Fruit fly (Drosophila melanogaster) whole organism, wandering third instar larva: ENCODE data around the gene CG46309.

Experiments used
- Abd-B ChIP-seq: fragments of >200 bp; optimal IDR thresholded peaks from 2 replicates; lab custom pipeline; 2017; ENCODE audit warnings: missing biosample characterization, missing genetic modification characterization
- CG32264 ChIP-seq: fragments of 200-800 bp; sonication (Bioruptor generic); optimal IDR thresholded peaks from 2 replicates; lab custom pipeline; 2016; ENCODE audit warnings: missing biosample characterization, missing genetic modification characterization
- CG9705 ChIP-seq: fragments of 200-800 bp; sonication (Bioruptor generic); optimal IDR thresholded peaks from 2 replicates; lab custom pipeline; 2018; ENCODE audit warnings: missing biosample characterization, mild to moderate bottlenecking, missing genetic modification characterization
- CrebA ChIP-seq: fragments of 200-800 bp; sonication (Bioruptor generic); optimal IDR thresholded peaks from 2 replicates; lab custom pipeline; 2016; ENCODE audit warnings: missing biosample characterization, mild to moderate bottlenecking, missing genetic modification characterization, borderline replicate concordance
- Dfd ChIP-seq: fragments of >200 bp; optimal IDR thresholded peaks from 2 replicates; lab custom pipeline; 2017; ENCODE audit warnings: missing biosample characterization, missing genetic modification characterization
- Dif ChIP-seq: fragments of 200-275, 200-300 bp; sonication (Bioruptor generic); optimal IDR thresholded peaks from 2 replicates; lab custom pipeline; 2018; ENCODE audit warnings: missing biosample characterization, missing genetic modification characterization; ENCODE audit not compliant: partially characterized antibody
- GATAd ChIP-seq: sonication (Bioruptor generic); optimal IDR thresholded peaks from 2 replicates; lab custom pipeline; 2016; ENCODE audit warnings: missing biosample characterization, missing genetic modification characterization
- HLH106 ChIP-seq: fragments of 200-800 bp; optimal IDR thresholded peaks from 3 replicates; lab custom pipeline; 2019; ENCODE audit warnings: missing biosample characterization, mild to moderate bottlenecking, missing genetic modification characterization, moderate library complexity
- Hnf4 ChIP-seq: fragments of 200-800 bp; sonication (Bioruptor generic); optimal IDR thresholded peaks from 2 replicates; lab custom pipeline; 2016; ENCODE audit warnings: missing biosample characterization, mild to moderate bottlenecking, missing genetic modification characterization
- Hr78 ChIP-seq: fragments of >200 bp; optimal IDR thresholded peaks from 2 replicates; lab custom pipeline; 2017; ENCODE audit warnings: missing biosample characterization, missing genetic modification characterization
- Hr83 ChIP-seq: fragments of 200-300 bp; sonication (Bioruptor generic); optimal IDR thresholded peaks from 2 replicates; lab custom pipeline; 2016; ENCODE audit warnings: missing biosample characterization, mild to moderate bottlenecking, missing genetic modification characterization, moderate library complexity; ENCODE audit not compliant: poor library complexity, severe bottlenecking
- Jra ChIP-seq: sonication (Bioruptor generic); optimal IDR thresholded peaks from 2 replicates; lab custom pipeline; 2016; ENCODE audit warnings: missing biosample characterization, missing genetic modification characterization
- Mio ChIP-seq: sonication (Bioruptor generic); optimal IDR thresholded peaks from 2 replicates; lab custom pipeline; 2016; ENCODE audit warnings: missing biosample characterization, missing genetic modification characterization
- Myc ChIP-seq: fragments of >200 bp; optimal IDR thresholded peaks from 2 replicates; lab custom pipeline; 2017
- N ChIP-seq: fragments of >200 bp; optimal IDR thresholded peaks from 2 replicates; lab custom pipeline; 2018; ENCODE audit warnings: missing biosample characterization, missing external identifiers, missing genetic modification characterization
- OdsH ChIP-seq: fragments of 200-800 bp; sonication (Bioruptor generic); optimal IDR thresholded peaks from 2 replicates; lab custom pipeline; 2016; ENCODE audit warnings: missing biosample characterization, mild to moderate bottlenecking, missing genetic modification characterization
- Rel ChIP-seq, 2 experiments: fragments of 200-800 bp; sonication (Bioruptor generic) in 1 of 2; optimal IDR thresholded peaks; 2 replicates in 1 of 2; 3 replicates in 1 of 2; lab custom pipeline; 2016 to 2019; ENCODE audit warnings: mild to moderate bottlenecking in 2 of 2, missing biosample characterization in 2 of 2, missing genetic modification characterization in 2 of 2, moderate library complexity in 1 of 2
- Sp1 ChIP-seq: fragments of 200-800 bp; sonication (Bioruptor generic); optimal IDR thresholded peaks from 3 replicates; lab custom pipeline; 2019; ENCODE audit warnings: missing biosample characterization, mild to moderate bottlenecking, missing genetic modification characterization, moderate library complexity
- Vsx2 ChIP-seq: fragments of 200-300, 225-300 bp; sonication (Bioruptor generic); optimal IDR thresholded peaks from 2 replicates; lab custom pipeline; 2018; ENCODE audit warnings: missing biosample characterization, missing genetic modification characterization; ENCODE audit not compliant: partially characterized antibody
- br ChIP-seq: fragments of 200-800 bp; sonication (Bioruptor generic); optimal IDR thresholded peaks from 2 replicates; lab custom pipeline; 2016; ENCODE audit warnings: missing biosample characterization, missing genetic modification characterization
- brk ChIP-seq: fragments of 200-800 bp; sonication (Bioruptor generic); optimal IDR thresholded peaks from 2 replicates; lab custom pipeline; 2016; ENCODE audit warnings: missing biosample characterization, mild to moderate bottlenecking, missing genetic modification characterization
- dl ChIP-seq, 2 experiments: fragments of 175-275, 200-275 bp in 1 of 2; fragments of 200-275 bp in 1 of 2; sonication (Bioruptor generic); optimal IDR thresholded peaks; lab custom pipeline; 2018; ENCODE audit warnings: mild to moderate bottlenecking in 2 of 2, missing biosample characterization in 2 of 2, missing genetic modification characterization in 2 of 2, moderate library complexity in 2 of 2; ENCODE audit not compliant: partially characterized antibody in 2 of 2, insufficient read depth in 1 of 2
- dmrt93B ChIP-seq: fragments of 200-800 bp; sonication (Bioruptor generic); optimal IDR thresholded peaks from 2 replicates; lab custom pipeline; 2018; ENCODE audit warnings: missing biosample characterization, mild to moderate bottlenecking, missing genetic modification characterization
- dsf ChIP-seq: sonication (Bioruptor generic); optimal IDR thresholded peaks from 2 replicates; lab custom pipeline; 2016; ENCODE audit warnings: missing biosample characterization, missing genetic modification characterization, borderline replicate concordance
- ey ChIP-seq: fragments of 200-800 bp; sonication (Bioruptor generic); optimal IDR thresholded peaks from 2 replicates; lab custom pipeline; 2016; ENCODE audit warnings: missing biosample characterization, missing genetic modification characterization
- foxo ChIP-seq, 2 experiments: fragments of 200-800 bp; sonication (Bioruptor generic); optimal IDR thresholded peaks; 2 replicates in 1 of 2; 3 replicates in 1 of 2; lab custom pipeline; 2016 to 2017; ENCODE audit warnings: missing biosample characterization in 2 of 2, missing genetic modification characterization in 2 of 2
- fru ChIP-seq: fragments of 200-800 bp; sonication (Bioruptor generic); optimal IDR thresholded peaks from 3 replicates; lab custom pipeline; 2016; ENCODE audit warnings: missing biosample characterization, mild to moderate bottlenecking, missing genetic modification characterization
- h ChIP-seq: fragments of 200-800 bp; sonication (Bioruptor generic); optimal IDR thresholded peaks from 3 replicates; lab custom pipeline; 2016; ENCODE audit warnings: missing biosample characterization, mild to moderate bottlenecking, missing genetic modification characterization
- jim ChIP-seq: fragments of 175-275, 200-325 bp; sonication (Bioruptor generic); optimal IDR thresholded peaks from 2 replicates; lab custom pipeline; 2016; ENCODE audit warnings: missing biosample characterization, mild to moderate bottlenecking, missing genetic modification characterization
- lola ChIP-seq: fragments of >200 bp; optimal IDR thresholded peaks from 2 replicates; lab custom pipeline; 2017; ENCODE audit warnings: missing biosample characterization, missing genetic modification characterization
- pan ChIP-seq: fragments of >200 bp; optimal IDR thresholded peaks from 2 replicates; lab custom pipeline; 2017
- psq ChIP-seq: fragments of 200-800 bp; sonication (Bioruptor generic); optimal IDR thresholded peaks from 3 replicates; lab custom pipeline; 2017; ENCODE audit warnings: missing biosample characterization, mild to moderate bottlenecking, missing genetic modification characterization, moderate library complexity
- rgr ChIP-seq: fragments of 200-800 bp; sonication (Bioruptor generic); optimal IDR thresholded peaks from 3 replicates; lab custom pipeline; 2016; ENCODE audit warnings: missing biosample characterization, mild to moderate bottlenecking, missing genetic modification characterization
- sage ChIP-seq: fragments of 200-800 bp; sonication (Bioruptor generic); optimal IDR thresholded peaks from 2 replicates; lab custom pipeline; 2016; ENCODE audit warnings: missing biosample characterization, mild to moderate bottlenecking, missing genetic modification characterization
- sv ChIP-seq: fragments of 200-800 bp; sonication (Bioruptor generic); optimal IDR thresholded peaks from 3 replicates; lab custom pipeline; 2016; ENCODE audit warnings: missing biosample characterization, missing genetic modification characterization
- tai ChIP-seq: sonication (Bioruptor generic); optimal IDR thresholded peaks from 2 replicates; lab custom pipeline; 2016; ENCODE audit warnings: missing biosample characterization, missing genetic modification characterization
- usp ChIP-seq: fragments of >200 bp; optimal IDR thresholded peaks from 2 replicates; lab custom pipeline; 2017; ENCODE audit warnings: missing biosample characterization, missing genetic modification characterization
- woc ChIP-seq: sonication (Bioruptor generic); optimal IDR thresholded peaks from 2 replicates; lab custom pipeline; 2016; ENCODE audit warnings: missing biosample characterization, mild to moderate bottlenecking, missing genetic modification characterization

The CG46309 gene

dm6 chr2L:16270667-16271485 is 19.3 kb upstream of the CG46309 start:
- TF ChIP-seq rgr, result peak; percentile 35
- peak; percentile 29 for TF ChIP-seq brk (GFP tag; lab: Kevin White, UChicago)
- TF ChIP-seq Mio (GFP tag; lab: Kevin White, UChicago), result no peak
- no peak for TF ChIP-seq sv (GFP tag; lab: Kevin White, UChicago)
- peak; percentile 76 for TF ChIP-seq Sp1 (GFP tag; lab: Kevin White, UChicago)
- TF ChIP-seq Rel (GFP tag; optimal IDR thresholded peaks at IDR 0.05; lab: Kevin White, UChicago), result no peak
- peak; percentile 19 for TF ChIP-seq Rel (tag; optimal IDR thresholded peaks at IDR 0.05; lab: Kevin White, UChicago)
- TF ChIP-seq dmrt93B (GFP tag; lab: Kevin White, UChicago), result peak; percentile 57
- TF ChIP-seq br (GFP tag; lab: Kevin White, UChicago), result peak; percentile 76
- peak; percentile 15 for TF ChIP-seq Hnf4 (GFP tag; lab: Kevin White, UChicago)
- peak; percentile 62 for TF ChIP-seq psq
- no peak for TF ChIP-seq dsf (GFP tag; lab: Kevin White, UChicago)
- no peak for TF ChIP-seq CG9705 (GFP tag; lab: Kevin White, UChicago)
- TF ChIP-seq OdsH, result peak; percentile 61
- peak; percentile 76 for TF ChIP-seq HLH106 (tag; lab: Kevin White, UChicago)
- TF ChIP-seq h (GFP tag; lab: Kevin White, UChicago), result peak; percentile 75
- TF ChIP-seq Hr83 (GFP tag; lab: Kevin White, UChicago), result peak; percentile 11
- TF ChIP-seq woc (GFP tag; lab: Kevin White, UChicago), result peak; percentile 50
- TF ChIP-seq foxo (GFP tag; optimal IDR thresholded peaks at IDR 0.05; lab: Kevin White, UChicago), result peak in 1 of 2 experiments; percentile 85
- TF ChIP-seq fru (GFP tag; lab: Kevin White, UChicago), result peak; percentile 82
- TF ChIP-seq lola, result no peak
- peak; percentile 37 for TF ChIP-seq ey (GFP tag; lab: Kevin White, UChicago)
- peak; percentile 12 for TF ChIP-seq Jra (GFP tag; lab: Kevin White, UChicago)

- TF ChIP-seq CG32264 (GFP tag; lab: Kevin White, UChicago) (peak; percentile 70), usp (GFP tag; lab: Kevin White, UChicago) (no peak), Myc (lab: Kevin White, UChicago) (peak; percentile 85), Sp1 (GFP tag; lab: Kevin White, UChicago) (peak; percentile 89), CG9705 (GFP tag; lab: Kevin White, UChicago) (peak; percentile 74), Jra (GFP tag; lab: Kevin White, UChicago) (no peak), lola (no peak), dmrt93B (GFP tag; lab: Kevin White, UChicago) (peak; percentile 59), Hr78 (no peak), foxo (GFP tag; optimal IDR thresholded peaks at IDR 0.05; lab: Kevin White, UChicago) (peak in 1 of 2 experiments; percentile 44), pan (lab: Kevin White, UChicago) (no peak), Mio (GFP tag; lab: Kevin White, UChicago) (no peak), psq (peak; percentile 63), woc (GFP tag; lab: Kevin White, UChicago) (peak; percentile 9), dl (GFP tag; optimal IDR thresholded peaks at IDR 0.05; lab: Kevin White, UChicago; ENCODE audit: insufficient read depth in 1 of 2, partially characterized antibody in 2 of 2) (peak; percentile 77 to 91), CrebA (GFP tag; lab: Kevin White, UChicago) (no peak), GATAd (no peak), h (GFP tag; lab: Kevin White, UChicago) (peak; percentile 87), Dfd (no peak), Rel (GFP tag; optimal IDR thresholded peaks at IDR 0.05; lab: Kevin White, UChicago) (peak; percentile 23), Rel (tag; optimal IDR thresholded peaks at IDR 0.05; lab: Kevin White, UChicago) (peak; percentile 76), Dif (peak; percentile 92), HLH106 (tag; lab: Kevin White, UChicago) (peak; percentile 62), Hnf4 (GFP tag; lab: Kevin White, UChicago) (peak; percentile 41), jim (GFP tag; lab: Kevin White, UChicago) (no peak), dsf (GFP tag; lab: Kevin White, UChicago) (no peak), rgr (peak; percentile 89), sage (GFP tag; lab: Kevin White, UChicago) (peak; percentile 76), tai (GFP tag; lab: Kevin White, UChicago) (no peak), ey (GFP tag; lab: Kevin White, UChicago) (peak; percentile 26), sv (GFP tag; lab: Kevin White, UChicago) (no peak), Vsx2 (GFP tag; lab: Kevin White, UChicago) (peak; percentile 79), Abd-B (GFP tag; lab: Kevin White, UChicago) (no peak), N (GFP tag; lab: Kevin White, UChicago) (no peak), br (GFP tag; lab: Kevin White, UChicago) (peak; percentile 89), brk (GFP tag; lab: Kevin White, UChicago) (peak; percentile 70), fru (GFP tag; lab: Kevin White, UChicago) (peak; percentile 65), Hr83 (GFP tag; lab: Kevin White, UChicago) (peak; percentile 78), OdsH (peak; percentile 78)
Observed at dm6 chr2L:16269232-16270134, 17.9 kb upstream of the CG46309 start.
